Worm (Caenorhabditis elegans) whole organism, young adult: ENCODE measurements around the gene pbs-3.
A peak's percentile ranks its signal among the peaks of the same experiment; 100 is the strongest.

Experiments
- C06A6.2 ChIP-seq: fragments of 200-800 bp; sonication (Bioruptor generic); conservative IDR thresholded peaks from 2 replicates; pipeline ENCODE4 v1.3.6; 2022; ENCODE audit warnings: missing genetic modification characterization, missing compliant biosample characterization
- C17E4.6 ChIP-seq: fragments of 200-800 bp; sonication (Bioruptor generic); IDR thresholded peaks from 2 replicates; pipeline ENCODE4 v1.3.6; 2022; ENCODE audit warnings: missing genetic modification reagents, missing genetic modification characterization, missing compliant biosample characterization
- D2030.7 ChIP-seq: fragments of 200-800 bp; sonication (Bioruptor generic); IDR thresholded peaks from 2 replicates; pipeline ENCODE4 v1.3.6; 2022; ENCODE audit warnings: missing genetic modification reagents, missing genetic modification characterization, missing compliant biosample characterization
- F23B12.7 ChIP-seq: sonication (generic microtip); optimal IDR thresholded peaks from 2 replicates; lab custom pipeline; 2017; ENCODE audit warnings: missing genetic modification characterization, mild to moderate bottlenecking, missing compliant biosample characterization, antibody characterized with exemption, moderate library complexity; ENCODE audit not compliant: insufficient read depth
- F37B4.10 ChIP-seq: fragments of 200-800 bp; sonication (Bioruptor generic); IDR thresholded peaks from 2 replicates; pipeline ENCODE4 v1.3.6; 2022; ENCODE audit warnings: missing genetic modification characterization, missing compliant biosample characterization
- F39B2.1 ChIP-seq: fragments of 200-800 bp; sonication (Bioruptor generic); IDR thresholded peaks from 2 replicates; pipeline ENCODE4 v1.3.6; 2022; ENCODE audit warnings: missing genetic modification reagents, missing genetic modification characterization, missing compliant biosample characterization
- F49E8.2 ChIP-seq: sonication (generic microtip); optimal IDR thresholded peaks from 3 replicates; lab custom pipeline; 2017; ENCODE audit warnings: missing genetic modification characterization, mild to moderate bottlenecking, missing compliant biosample characterization, antibody characterized with exemption, moderate library complexity; ENCODE audit not compliant: insufficient read depth
- F55B11.4 ChIP-seq: sonication (generic microtip); optimal IDR thresholded peaks from 2 replicates; lab custom pipeline; 2016; ENCODE audit warnings: missing compliant biosample characterization, missing genetic modification characterization, borderline replicate concordance; ENCODE audit not compliant: insufficient read depth
- K12H6.12 ChIP-seq: fragments of 200-800 bp; sonication (Bioruptor generic); optimal IDR thresholded peaks from 2 replicates; lab custom pipeline; 2018; ENCODE audit warnings: mild to moderate bottlenecking, missing genetic modification characterization, missing compliant biosample characterization
- T26A5.8 ChIP-seq: sonication (generic microtip); optimal IDR thresholded peaks from 2 replicates; lab custom pipeline; 2016; ENCODE audit warnings: missing genetic modification characterization, missing compliant biosample characterization
- Y53G8AR.9 ChIP-seq: fragments of 200-800 bp; sonication (Bioruptor generic); conservative IDR thresholded peaks from 2 replicates; pipeline ENCODE4 v1.3.6; 2022; ENCODE audit warnings: missing genetic modification reagents, missing genetic modification characterization, missing compliant biosample characterization
- akir-1 ChIP-seq: fragments of 200-800 bp; sonication (Bioruptor generic); optimal IDR thresholded peaks from 2 replicates; lab custom pipeline; 2018; ENCODE audit warnings: mild to moderate bottlenecking, missing genetic modification characterization, moderate library complexity, missing compliant biosample characterization
- atf-7 ChIP-seq: sonication (generic microtip); optimal IDR thresholded peaks from 2 replicates; lab custom pipeline; 2017; ENCODE audit warnings: mild to moderate bottlenecking, missing genetic modification characterization, missing compliant biosample characterization
- attf-3 ChIP-seq: fragments of 200-800 bp; sonication (Bioruptor generic); conservative IDR thresholded peaks from 2 replicates; pipeline ENCODE4 v1.3.6; 2022; ENCODE audit warnings: missing genetic modification reagents, missing genetic modification characterization, missing compliant biosample characterization
- bed-1 ChIP-seq: fragments of 200-800 bp; sonication (Bioruptor generic); IDR thresholded peaks from 2 replicates; pipeline ENCODE4 v1.3.6; 2022; ENCODE audit warnings: missing genetic modification reagents, missing genetic modification characterization, missing compliant biosample characterization
- cebp-1 ChIP-seq, 2 experiments: fragments of 200-800 bp in 1 of 2; sonication (Bioruptor generic) in 1 of 2; sonication (generic microtip) in 1 of 2; IDR thresholded peaks in 1 of 2; optimal IDR thresholded peaks in 1 of 2; 2 replicates each; pipeline versions ENCODE4 v1.3.6 to Lab custom; 2017 to 2022; ENCODE audit warnings: missing compliant biosample characterization in 2 of 2, missing genetic modification characterization in 2 of 2, mild to moderate bottlenecking in 1 of 2, missing genetic modification reagents in 1 of 2, moderate library complexity in 1 of 2
- cebp-2 ChIP-seq: fragments of 200-800 bp; sonication (Bioruptor generic); IDR thresholded peaks from 2 replicates; pipeline ENCODE4 v1.3.6; 2022; ENCODE audit warnings: missing genetic modification characterization, missing compliant biosample characterization
- ceh-40 ChIP-seq: fragments of 200-800 bp; sonication (Bioruptor generic); IDR thresholded peaks from 2 replicates; pipeline ENCODE4 v1.3.6; 2022; ENCODE audit warnings: missing genetic modification characterization, missing compliant biosample characterization
- chd-7 ChIP-seq: sonication (generic microtip); optimal IDR thresholded peaks from 2 replicates; lab custom pipeline; 2016; ENCODE audit warnings: mild to moderate bottlenecking, missing genetic modification characterization, moderate library complexity, missing compliant biosample characterization
- die-1 ChIP-seq: sonication (generic microtip); optimal IDR thresholded peaks from 2 replicates; lab custom pipeline; 2016; ENCODE audit warnings: missing genotype, mild to moderate bottlenecking, missing genetic modification characterization, missing compliant biosample characterization
- egl-18 ChIP-seq: fragments of 200-800 bp; sonication (Bioruptor generic); IDR thresholded peaks from 2 replicates; pipeline ENCODE4 v1.3.6; 2022; ENCODE audit warnings: missing genetic modification reagents, missing genetic modification characterization, missing compliant biosample characterization
- egl-44 ChIP-seq: fragments of 200-800 bp; sonication (Bioruptor generic); IDR thresholded peaks from 2 replicates; pipeline ENCODE4 v1.3.6; 2022; ENCODE audit warnings: missing genetic modification reagents, missing genetic modification characterization, missing compliant biosample characterization
- egrh-3 ChIP-seq: fragments of 200-800 bp; sonication (Bioruptor generic); IDR thresholded peaks from 2 replicates; pipeline ENCODE4 v1.3.6; 2022; ENCODE audit warnings: missing genetic modification reagents, missing genetic modification characterization, missing compliant biosample characterization
- fkh-3 ChIP-seq: sonication (generic microtip); optimal IDR thresholded peaks from 2 replicates; lab custom pipeline; 2016; ENCODE audit warnings: mild to moderate bottlenecking, missing genetic modification characterization, missing compliant biosample characterization
- hlh-12 ChIP-seq: sonication (generic microtip); optimal IDR thresholded peaks from 2 replicates; lab custom pipeline; 2016; ENCODE audit warnings: missing genetic modification characterization, missing compliant biosample characterization
- hmg-1.2 ChIP-seq: fragments of 200-800 bp; sonication (Bioruptor generic); IDR thresholded peaks from 2 replicates; pipeline ENCODE4 v1.3.6; 2022; ENCODE audit warnings: missing genetic modification reagents, missing genetic modification characterization, missing compliant biosample characterization
- hrde-1 ChIP-seq: sonication (generic microtip); optimal IDR thresholded peaks from 2 replicates; lab custom pipeline; 2016; ENCODE audit warnings: missing genetic modification characterization, mild to moderate bottlenecking, missing compliant biosample characterization, moderate library complexity, missing genotype, missing genetic modification reagents, borderline replicate concordance
- lin-26 ChIP-seq: fragments of 200-800 bp; sonication (Bioruptor generic); IDR thresholded peaks from 2 replicates; pipeline ENCODE4 v1.3.6; 2022; ENCODE audit warnings: missing genetic modification reagents, missing genetic modification characterization, missing compliant biosample characterization
- madf-10 ChIP-seq: sonication (generic microtip); optimal IDR thresholded peaks from 2 replicates; lab custom pipeline; 2016; ENCODE audit warnings: mild to moderate bottlenecking, missing genetic modification characterization, missing compliant biosample characterization
- madf-3 ChIP-seq: fragments of 200-800 bp; sonication (Bioruptor generic); IDR thresholded peaks from 2 replicates; pipeline ENCODE4 v1.3.6; 2022; ENCODE audit warnings: missing genetic modification reagents, missing genetic modification characterization, missing compliant biosample characterization
- mcd-1 ChIP-seq: fragments of 200-800 bp; sonication (Bioruptor generic); IDR thresholded peaks from 2 replicates; pipeline ENCODE4 v1.3.6; 2022; ENCODE audit warnings: missing genetic modification reagents, missing genetic modification characterization, missing compliant biosample characterization
- nhr-179 ChIP-seq: sonication (generic microtip); optimal IDR thresholded peaks from 2 replicates; lab custom pipeline; 2016; ENCODE audit warnings: mild to moderate bottlenecking, missing genetic modification characterization, missing compliant biosample characterization
- sptf-2 ChIP-seq: fragments of 200-800 bp; sonication (Bioruptor generic); optimal IDR thresholded peaks from 2 replicates; lab custom pipeline; 2018; ENCODE audit warnings: mild to moderate bottlenecking, missing genetic modification characterization, missing compliant biosample characterization
- tbp1 ChIP-seq: fragments of 200-800 bp; sonication (Bioruptor generic); optimal IDR thresholded peaks from 2 replicates; lab custom pipeline; 2018; ENCODE audit warnings: mild to moderate bottlenecking, missing genetic modification characterization, missing compliant biosample characterization
- tlf-1 ChIP-seq: fragments of 200-800 bp; sonication (Bioruptor generic); optimal IDR thresholded peaks from 2 replicates; lab custom pipeline; 2018; ENCODE audit warnings: mild to moderate bottlenecking, missing genetic modification characterization, missing compliant biosample characterization
- zfh-2 ChIP-seq: fragments of 200-800 bp; sonication (Bioruptor generic); conservative IDR thresholded peaks from 2 replicates; pipeline ENCODE4 v1.3.6; 2022; ENCODE audit warnings: missing genetic modification reagents, missing genetic modification characterization, missing compliant biosample characterization
- ztf-3 ChIP-seq: fragments of 200-800 bp; sonication (Bioruptor generic); optimal IDR thresholded peaks from 2 replicates; lab custom pipeline; 2018; ENCODE audit warnings: mild to moderate bottlenecking, missing genetic modification characterization, missing compliant biosample characterization

pbs-3 gene

ce11 chrII:4999122-4999521 is 43.9 kb upstream of the pbs-3 start, which contains the start of gene citk-2 (continued):
- 0 out of 2 replicates have a peak, but pooled peaks have one; percentile 50 for TF ChIP-seq C06A6.2 (GFP tag; lab: Robert Waterston, UW)
- TF ChIP-seq bed-1 (GFP tag; lab: Robert Waterston, UW) = no peak
- TF ChIP-seq tbp1 (GFP tag; lab: Kevin White, UChicago) = peak; percentile 57
- no peak for TF ChIP-seq F39B2.1
- no peak for TF ChIP-seq sptf-2 (GFP tag; lab: Kevin White, UChicago)
- no peak for TF ChIP-seq madf-3 (GFP tag; lab: Robert Waterston, UW)
- TF ChIP-seq T26A5.8 (tag; lab: Kevin White, UChicago) = no peak
- TF ChIP-seq F55B11.4 = no peak
- no peak for TF ChIP-seq F23B12.7
- TF ChIP-seq nhr-179 (tag; lab: Kevin White, UChicago) = no peak
- no peak for TF ChIP-seq tlf-1 (GFP tag; lab: Kevin White, UChicago)
- TF ChIP-seq D2030.7 = no peak
- TF ChIP-seq die-1 = no peak
- no peak for TF ChIP-seq F37B4.10 (GFP tag; lab: Robert Waterston, UW)
- no peak for TF ChIP-seq akir-1 (GFP tag; lab: Kevin White, UChicago)
- TF ChIP-seq C17E4.6 (GFP tag; lab: Robert Waterston, UW) = no peak
- no peak for TF ChIP-seq chd-7 (tag; lab: Kevin White, UChicago)
- no peak for TF ChIP-seq madf-10 (tag; lab: Kevin White, UChicago)
- TF ChIP-seq hrde-1 = no peak
- TF ChIP-seq egl-44 = no peak
- TF ChIP-seq attf-3 = peak; percentile 30; the same call in 1 of the 2 replicates
- TF ChIP-seq K12H6.12 (tag; lab: Kevin White, UChicago) = no peak
- no peak for TF ChIP-seq ztf-3 (GFP tag; lab: Kevin White, UChicago)
- TF ChIP-seq F49E8.2 = no peak
- TF ChIP-seq, all 124 proteins: peak for 32

- TF ChIP-seq egl-18 (GFP tag; lab: Robert Waterston, UW) (no peak), ceh-40 (no peak), egrh-3 (no peak), mcd-1 (GFP tag; lab: Robert Waterston, UW) (no peak), tbp1 (GFP tag; lab: Kevin White, UChicago) (no peak), hmg-1.2 (GFP tag; lab: Robert Waterston, UW) (no peak), hlh-12 (tag; lab: Kevin White, UChicago) (no peak), Y53G8AR.9 (GFP tag; lab: Robert Waterston, UW) (no peak), zfh-2 (no peak), K12H6.12 (tag; lab: Kevin White, UChicago) (no peak), fkh-3 (no peak), cebp-2 (GFP tag; lab: Robert Waterston, UW) (no peak), lin-26 (GFP tag; lab: Robert Waterston, UW) (no peak), atf-7 (tag; lab: Kevin White, UChicago) (no peak)
Measured at ce11 chrII:4998657-4999056, 43.4 kb upstream of the pbs-3 start, which contains the start of gene F59A6.11. Gene F59A6.11, minus strand, starts transcription at chrII:4998757.

- TF ChIP-seq cebp-1 (GFP tag; IDR thresholded peaks at IDR 0.05; lab: Robert Waterston, UW) = no peak
- TF ChIP-seq cebp-1 (tag; optimal IDR thresholded peaks at IDR 0.05; lab: Kevin White, UChicago) = peak; percentile 37
- TF ChIP-seq C17E4.6 (GFP tag; lab: Robert Waterston, UW) = no peak
Measured at ce11 chrII:4994939-4995338, 39.7 kb upstream of the pbs-3 start, which contains the start of gene rnh-1.0. Gene rnh-1.0, plus strand, starts transcription at chrII:4995327.
